Worm (Caenorhabditis elegans) whole organism, L1 larva: ENCODE data around the gene dpy-27.

ENCODE experiments used
- C16A3.4 ChIP-seq: fragments of 150-350 bp; optimal IDR thresholded peaks from 2 replicates; lab custom pipeline; 2014; ENCODE audit warnings: missing biosample characterization, missing genetic modification characterization
- C34B4.2 ChIP-seq: sonication (generic microtip); optimal IDR thresholded peaks from 2 replicates; lab custom pipeline; 2017; ENCODE audit warnings: mild to moderate bottlenecking, missing genetic modification characterization, missing compliant biosample characterization
- Y116A8C.19 ChIP-seq: sonication (generic microtip); optimal IDR thresholded peaks from 2 replicates; lab custom pipeline; 2016; ENCODE audit warnings: missing compliant biosample characterization, missing genetic modification characterization, borderline replicate concordance
- ama-1 ChIP-seq: fragments of 150-350 bp; optimal IDR thresholded peaks from 2 replicates; lab custom pipeline; 2014
- blmp-1 ChIP-seq: fragments of 150-350 bp; optimal IDR thresholded peaks from 2 replicates; lab custom pipeline; 2014; ENCODE audit warnings: missing biosample characterization, missing genetic modification characterization
- ceh-82 ChIP-seq, 3 experiments: fragments of 150-350 bp in 1 of 3; sonication (generic microtip) in 2 of 3; optimal IDR thresholded peaks; 2 replicates each; lab custom pipeline; 2014 to 2017; ENCODE audit warnings: missing biosample characterization in 3 of 3, missing genetic modification characterization in 3 of 3
- ceh-88 ChIP-seq: fragments of 200-800 bp; sonication (Bioruptor generic); IDR thresholded peaks from 2 replicates; pipeline ENCODE4 v1.3.6; 2022; ENCODE audit warnings: missing genetic modification characterization, missing compliant biosample characterization
- ceh-90 ChIP-seq: sonication (generic microtip); optimal IDR thresholded peaks from 2 replicates; lab custom pipeline; 2016; ENCODE audit warnings: missing genetic modification characterization, missing compliant biosample characterization
- ces-1 ChIP-seq: fragments of 150-350 bp; optimal IDR thresholded peaks from 2 replicates; lab custom pipeline; 2014; ENCODE audit warnings: missing biosample characterization, missing genetic modification reagents, missing genetic modification characterization
- dpl-1 ChIP-seq, 3 experiments: fragments of 150-350 bp in 2 of 3; sonication (generic microtip) in 1 of 3; optimal IDR thresholded peaks; 2 replicates each; lab custom pipeline; 2014 to 2017; ENCODE audit warnings: missing biosample characterization in 3 of 3, missing genetic modification characterization in 3 of 3, missing genetic modification reagents in 3 of 3
- efl-1 ChIP-seq, 4 experiments: fragments of 150-350 bp; optimal IDR thresholded peaks in 3 of 4; peaks in 1 of 4; 1 replicate in 1 of 4; 2 replicates in 3 of 4; lab custom pipeline; 2014; ENCODE audit warnings: missing biosample characterization in 2 of 4, missing genetic modification characterization in 2 of 4, missing genetic modification reagents in 2 of 4
- egl-13 ChIP-seq: sonication (generic microtip); optimal IDR thresholded peaks from 2 replicates; lab custom pipeline; 2016; ENCODE audit warnings: missing genotype, missing genetic modification reagents, missing genetic modification characterization, missing compliant biosample characterization
- elt-3 ChIP-seq, 6 experiments: fragments of 150-350 bp in 1 of 6; sonication (generic microtip); optimal IDR thresholded peaks; 2 replicates each; lab custom pipeline; 2017 to 2018; ENCODE audit warnings: missing biosample characterization in 6 of 6, missing genetic modification characterization in 6 of 6, inconsistent platforms in 1 of 6
- fkh-10 ChIP-seq: sonication (generic microtip); optimal IDR thresholded peaks from 2 replicates; lab custom pipeline; 2017; ENCODE audit warnings: missing biosample characterization, missing genetic modification reagents, missing genetic modification characterization
- grh-1 ChIP-seq: fragments of 200-800 bp; sonication (Bioruptor generic); IDR thresholded peaks from 2 replicates; pipeline ENCODE4 v1.3.6; 2022; ENCODE audit warnings: missing genetic modification reagents, missing genetic modification characterization, missing compliant biosample characterization
- irx-1 ChIP-seq: sonication (generic microtip); optimal IDR thresholded peaks from 2 replicates; lab custom pipeline; 2016; ENCODE audit warnings: missing genetic modification characterization, missing compliant biosample characterization
- isw-1 ChIP-seq: fragments of 200-800 bp; sonication (Bioruptor generic); IDR thresholded peaks from 2 replicates; pipeline ENCODE4 v1.3.6; 2022; ENCODE audit warnings: missing genetic modification characterization, missing compliant biosample characterization
- lin-13 ChIP-seq: fragments of 150-350 bp; optimal IDR thresholded peaks from 2 replicates; lab custom pipeline; 2014; ENCODE audit warnings: missing biosample characterization, missing genetic modification reagents, missing genetic modification characterization
- lin-14 ChIP-seq: fragments of 200-800 bp; sonication (Bioruptor generic); optimal IDR thresholded peaks from 2 replicates; lab custom pipeline; 2018; ENCODE audit warnings: mild to moderate bottlenecking, missing genetic modification characterization, moderate library complexity, missing compliant biosample characterization
- lin-39 ChIP-seq: fragments of 150-350 bp; optimal IDR thresholded peaks from 2 replicates; lab custom pipeline; 2014; ENCODE audit warnings: missing biosample characterization, missing genetic modification reagents, missing genetic modification characterization
- mep-1 ChIP-seq: fragments of 150-350 bp; optimal IDR thresholded peaks from 2 replicates; lab custom pipeline; 2014; ENCODE audit warnings: missing biosample characterization, missing genetic modification characterization
- nhr-11 ChIP-seq: fragments of 150-350 bp; optimal IDR thresholded peaks from 2 replicates; lab custom pipeline; 2014; ENCODE audit warnings: missing biosample characterization, missing genetic modification characterization
- nhr-19 ChIP-seq: fragments of 200-800 bp; sonication (Bioruptor generic); conservative IDR thresholded peaks from 2 replicates; pipeline ENCODE4 v1.3.6; 2022; ENCODE audit warnings: missing genetic modification characterization, missing compliant biosample characterization
- nhr-20 ChIP-seq: sonication (generic microtip); optimal IDR thresholded peaks from 2 replicates; lab custom pipeline; 2016; ENCODE audit warnings: mild to moderate bottlenecking, missing genetic modification characterization, missing compliant biosample characterization
- nhr-237 ChIP-seq: fragments of 150-350 bp; optimal IDR thresholded peaks from 2 replicates; lab custom pipeline; 2014; ENCODE audit warnings: missing biosample characterization, missing genetic modification characterization
- nhr-47 ChIP-seq: sonication (generic microtip); optimal IDR thresholded peaks from 2 replicates; lab custom pipeline; 2016; ENCODE audit warnings: mild to moderate bottlenecking, missing genetic modification characterization, moderate library complexity, missing compliant biosample characterization
- nhr-77 ChIP-seq: fragments of 150-350 bp; optimal IDR thresholded peaks from 2 replicates; lab custom pipeline; 2014; ENCODE audit warnings: missing biosample characterization, missing genetic modification characterization
- nhr-84 ChIP-seq: sonication (generic microtip); optimal IDR thresholded peaks from 2 replicates; lab custom pipeline; 2017; ENCODE audit warnings: missing biosample characterization, missing genetic modification characterization
- nhr-85 ChIP-seq: sonication (generic microtip); peaks from one replicate; lab custom pipeline; 2016; ENCODE audit warnings: missing genetic modification characterization, inconsistent platforms, missing compliant biosample characterization
- pax-3 ChIP-seq: fragments of 200-800 bp; sonication (Bioruptor generic); optimal IDR thresholded peaks from 2 replicates; lab custom pipeline; 2018; ENCODE audit warnings: mild to moderate bottlenecking, missing genetic modification characterization, moderate library complexity, missing compliant biosample characterization
- pqm-1 ChIP-seq: sonication (generic microtip); optimal IDR thresholded peaks from 3 replicates; lab custom pipeline; 2017; ENCODE audit warnings: missing biosample characterization, missing genetic modification characterization
- rnt-1 ChIP-seq: sonication (generic microtip); optimal IDR thresholded peaks from 2 replicates; lab custom pipeline; 2016; ENCODE audit warnings: mild to moderate bottlenecking, missing genetic modification characterization, moderate library complexity, missing compliant biosample characterization
- snpc-4 ChIP-seq: fragments of 150-350 bp; optimal IDR thresholded peaks from 2 replicates; lab custom pipeline; 2014; ENCODE audit warnings: missing biosample characterization, missing genetic modification characterization
- sox-4 ChIP-seq: sonication (generic microtip); optimal IDR thresholded peaks from 2 replicates; lab custom pipeline; 2016; ENCODE audit warnings: missing genetic modification characterization, missing compliant biosample characterization
- sup-37 ChIP-seq: fragments of 200-800 bp; sonication (Bioruptor generic); optimal IDR thresholded peaks from 2 replicates; lab custom pipeline; 2018; ENCODE audit warnings: mild to moderate bottlenecking, missing genetic modification characterization, missing compliant biosample characterization
- tbx-2 ChIP-seq: sonication (generic microtip); optimal IDR thresholded peaks from 2 replicates; lab custom pipeline; 2016; ENCODE audit warnings: missing genetic modification characterization, missing compliant biosample characterization
- tlp-1 ChIP-seq: fragments of 150-350 bp; optimal IDR thresholded peaks from 2 replicates; lab custom pipeline; 2014; ENCODE audit warnings: missing biosample characterization, missing genetic modification characterization
- unc-62 ChIP-seq: fragments of 150-350 bp; optimal IDR thresholded peaks from 2 replicates; lab custom pipeline; 2014; ENCODE audit warnings: missing biosample characterization, missing genetic modification reagents, missing genetic modification characterization
- vab-15 ChIP-seq: sonication (generic microtip); optimal IDR thresholded peaks from 2 replicates; lab custom pipeline; 2017; ENCODE audit warnings: missing genotype, mild to moderate bottlenecking, missing genetic modification characterization, missing compliant biosample characterization
- xbp-1 ChIP-seq: sonication (generic microtip); optimal IDR thresholded peaks from 2 replicates; lab custom pipeline; 2016; ENCODE audit warnings: missing genetic modification characterization, missing compliant biosample characterization
- zip-4 ChIP-seq: fragments of 200-800 bp; sonication (Bioruptor generic); optimal IDR thresholded peaks from 2 replicates; lab custom pipeline; 2018; ENCODE audit warnings: mild to moderate bottlenecking, missing genetic modification characterization, moderate library complexity, missing compliant biosample characterization
- ztf-11 ChIP-seq, 2 experiments: sonication (generic microtip); optimal IDR thresholded peaks; 2 replicates each; lab custom pipeline; 2016 to 2017; ENCODE audit warnings: missing genetic modification characterization in 2 of 2, missing biosample characterization in 1 of 2, missing compliant biosample characterization in 1 of 2
- ztf-4 ChIP-seq: fragments of 150-350 bp; optimal IDR thresholded peaks from 2 replicates; lab custom pipeline; 2014; ENCODE audit warnings: missing biosample characterization, missing genetic modification characterization

dpy-27 gene

ce11 chrIII:3812369-3812993 is 7.0 kb downstream of the dpy-27 start (continued):
- TF ChIP-seq Y116A8C.19 (tag; lab: Kevin White, UChicago) (no peak), nhr-237 (no peak), pax-3 (tag; lab: Kevin White, UChicago) (no peak), sox-4 (tag; lab: Kevin White, UChicago) (no peak), nhr-11 (tag; lab: Kevin White, UChicago) (no peak), ces-1 (GFP tag; lab: Kevin White, UChicago) (no peak), fkh-10 (no peak), elt-3 (tag; optimal IDR thresholded peaks at IDR 0.05; lab: Kevin White, UChicago) (no peak), nhr-85 (tag; lab: Kevin White, UChicago) (peak; percentile 82), ztf-4 (tag; lab: Kevin White, UChicago) (no peak), ceh-82 (tag; optimal IDR thresholded peaks at IDR 0.05; lab: Kevin White, UChicago) (no peak), egl-13 (no peak), efl-1 (optimal IDR thresholded peaks at IDR 0.05; lab: Kevin White, UChicago) (no peak), efl-1 (GFP tag; optimal IDR thresholded peaks at IDR 0.05 in 1 of 2; lab: Kevin White, UChicago) (peak in 1 of 2 experiments; percentile 77), grh-1 (GFP tag; lab: Robert Waterston, UW) (no peak), zip-4 (GFP tag; lab: Kevin White, UChicago) (no peak), snpc-4 (tag; lab: Kevin White, UChicago) (no peak), ceh-90 (tag; lab: Kevin White, UChicago) (no peak), xbp-1 (no peak), nhr-84 (tag; lab: Kevin White, UChicago) (no peak), pqm-1 (tag; lab: Kevin White, UChicago) (no peak), lin-13 (GFP tag; lab: Kevin White, UChicago) (no peak), ztf-11 (tag; optimal IDR thresholded peaks at IDR 0.05; lab: Kevin White, UChicago) (no peak), mep-1 (tag; lab: Kevin White, UChicago) (peak; percentile 33), lin-14 (peak; percentile 75), isw-1 (no peak), ama-1 (no peak), vab-15 (tag; lab: Kevin White, UChicago) (no peak), nhr-47 (tag; lab: Kevin White, UChicago) (no peak), rnt-1 (tag; lab: Kevin White, UChicago) (no peak), irx-1 (tag; lab: Kevin White, UChicago) (no peak), nhr-77 (tag; lab: Kevin White, UChicago) (no peak), tbx-2 (tag; lab: Kevin White, UChicago) (no peak), C16A3.4 (tag; lab: Kevin White, UChicago) (no peak), sup-37 (GFP tag; lab: Kevin White, UChicago) (no peak), unc-62 (GFP tag; lab: Kevin White, UChicago) (no peak), lin-39 (tag; lab: Kevin White, UChicago) (no peak), dpl-1 (GFP tag; optimal IDR thresholded peaks at IDR 0.05; lab: Kevin White, UChicago) (no peak), tlp-1 (tag; lab: Kevin White, UChicago) (no peak), blmp-1 (tag; lab: Kevin White, UChicago) (peak; percentile 25), nhr-20 (peak; percentile 27), C34B4.2 (tag; lab: Kevin White, UChicago) (no peak), ceh-88 (GFP tag; lab: Robert Waterston, UW) (no peak), nhr-19 (GFP tag; lab: Robert Waterston, UW) (0 out of 2 replicates have a peak, but pooled peaks have one; percentile 7)
